Fruit fly (Drosophila melanogaster) whole organism, embryonic: Measurements from ENCODE around the gene CG6567.

Experiments
- Ada2b ChIP-seq: fragments of 200-800 bp; sonication (Bioruptor generic); IDR thresholded peaks from 2 replicates; pipeline ENCODE4 v1.3.6; 2022; ENCODE audit warnings: missing biosample characterization, missing genetic modification characterization
- CG10366 ChIP-seq: fragments of 200-800 bp; sonication (Bioruptor generic); IDR thresholded peaks from 2 replicates; pipeline ENCODE4 v1.3.6; 2022; ENCODE audit warnings: missing biosample characterization, missing genetic modification characterization
- CG10462 ChIP-seq: fragments of 200-800 bp; sonication (Bioruptor generic); optimal IDR thresholded peaks from 2 replicates; lab custom pipeline; 2016; ENCODE audit warnings: missing biosample characterization, missing genetic modification characterization
- CG10543 ChIP-seq: fragments of 200-800 bp; sonication (Bioruptor generic); optimal IDR thresholded peaks from 3 replicates; lab custom pipeline; 2017; ENCODE audit warnings: missing biosample characterization, mild to moderate bottlenecking, missing genetic modification characterization, moderate library complexity
- CG10959 ChIP-seq: fragments of 200-800 bp; sonication (Bioruptor generic); IDR thresholded peaks from 2 replicates; pipeline ENCODE4 v1.3.6; 2022; ENCODE audit warnings: missing biosample characterization, missing genetic modification characterization
- CG12942 ChIP-seq: fragments of 200-800 bp; sonication (Bioruptor generic); optimal IDR thresholded peaks from 3 replicates; lab custom pipeline; 2016; ENCODE audit warnings: missing biosample characterization, missing genetic modification characterization
- CG15073 ChIP-seq: fragments of 200-800 bp; sonication (Bioruptor generic); optimal IDR thresholded peaks from 2 replicates; lab custom pipeline; 2016; ENCODE audit warnings: missing biosample characterization, missing genetic modification characterization
- CG15514 ChIP-seq: fragments of 200-800 bp; sonication (Bioruptor generic); optimal IDR thresholded peaks from 3 replicates; lab custom pipeline; 2017; ENCODE audit warnings: missing biosample characterization, missing genetic modification characterization, mild to moderate bottlenecking, moderate library complexity, missing genetic modification reagents
- CG16815 ChIP-seq: fragments of 200-800 bp; sonication (Bioruptor generic); optimal IDR thresholded peaks from 3 replicates; lab custom pipeline; 2017; ENCODE audit warnings: missing biosample characterization, mild to moderate bottlenecking, missing genetic modification characterization
- CG16863 ChIP-seq: fragments of 200-800 bp; sonication (Bioruptor generic); optimal IDR thresholded peaks from 3 replicates; lab custom pipeline; 2016; ENCODE audit warnings: missing biosample characterization, missing genetic modification characterization
- CG17802 ChIP-seq: fragments of 200-800 bp; sonication (Bioruptor generic); optimal IDR thresholded peaks from 2 replicates; lab custom pipeline; 2018; ENCODE audit warnings: missing biosample characterization, mild to moderate bottlenecking, missing genetic modification characterization, moderate library complexity
- CG18764 ChIP-seq: fragments of 200-800 bp; sonication (Bioruptor generic); optimal IDR thresholded peaks from 3 replicates; lab custom pipeline; 2016; ENCODE audit warnings: missing biosample characterization, missing genetic modification characterization
- CG2199 ChIP-seq: fragments of 200-800 bp; sonication (Bioruptor generic); IDR thresholded peaks from 3 replicates; pipeline ENCODE4 v1.3.6; 2022; ENCODE audit warnings: missing biosample characterization, missing genetic modification characterization
- CG2678 ChIP-seq: fragments of 200-800 bp; sonication (Bioruptor generic); optimal IDR thresholded peaks from 3 replicates; lab custom pipeline; 2019; ENCODE audit warnings: missing biosample characterization, mild to moderate bottlenecking, missing genetic modification characterization, moderate library complexity
- CG3065 ChIP-seq: fragments of 200-800 bp; sonication (Bioruptor generic); optimal IDR thresholded peaks from 2 replicates; lab custom pipeline; 2016; ENCODE audit warnings: missing biosample characterization, missing genetic modification characterization
- CG3163 ChIP-seq: fragments of 200-800 bp; sonication (Bioruptor generic); optimal IDR thresholded peaks from 3 replicates; lab custom pipeline; 2016; ENCODE audit warnings: missing biosample characterization, missing genetic modification characterization
- CG3281 ChIP-seq: fragments of 200-800 bp; sonication (Bioruptor generic); optimal IDR thresholded peaks from 3 replicates; lab custom pipeline; 2017; ENCODE audit warnings: missing biosample characterization, mild to moderate bottlenecking, missing genetic modification characterization
- CG34376 ChIP-seq: fragments of 200-800 bp; sonication (Bioruptor generic); optimal IDR thresholded peaks from 2 replicates; lab custom pipeline; 2018; ENCODE audit warnings: missing biosample characterization, mild to moderate bottlenecking, missing genetic modification characterization
- CG4360 ChIP-seq: fragments of 200-800 bp; sonication (Bioruptor generic); IDR thresholded peaks from 2 replicates; pipeline ENCODE4 v1.3.6; 2022; ENCODE audit warnings: missing biosample characterization, missing genetic modification characterization
- CG4820 ChIP-seq: fragments of 200-800 bp; sonication (Bioruptor generic); optimal IDR thresholded peaks from 3 replicates; lab custom pipeline; 2016; ENCODE audit warnings: missing biosample characterization, missing genetic modification characterization
- CG6254 ChIP-seq: fragments of 200-800 bp; sonication (Bioruptor generic); optimal IDR thresholded peaks from 3 replicates; lab custom pipeline; 2017; ENCODE audit warnings: mild to moderate bottlenecking, missing biosample characterization, missing genetic modification reagents, missing genetic modification characterization
- CG7556 ChIP-seq: fragments of 200-800 bp; sonication (Bioruptor generic); optimal IDR thresholded peaks from 2 replicates; lab custom pipeline; 2017; ENCODE audit warnings: missing biosample characterization, mild to moderate bottlenecking, missing genetic modification characterization
- CG7745 ChIP-seq: fragments of 200-800 bp; sonication (Bioruptor generic); optimal IDR thresholded peaks from 2 replicates; lab custom pipeline; 2018; ENCODE audit warnings: missing biosample characterization, mild to moderate bottlenecking, missing genetic modification characterization, moderate library complexity
- CG9609 ChIP-seq: fragments of 200-800 bp; sonication (Bioruptor generic); optimal IDR thresholded peaks from 3 replicates; lab custom pipeline; 2016; ENCODE audit warnings: missing biosample characterization, missing genetic modification characterization
- D19A ChIP-seq: fragments of 200-800 bp; optimal IDR thresholded peaks from 3 replicates; lab custom pipeline; 2019; ENCODE audit warnings: missing biosample characterization, mild to moderate bottlenecking, missing genetic modification characterization, moderate library complexity
- Dad ChIP-seq: fragments of 200-800 bp; sonication (Bioruptor generic); optimal IDR thresholded peaks from 3 replicates; lab custom pipeline; 2016; ENCODE audit warnings: missing biosample characterization, missing genetic modification characterization
- Doc2 ChIP-seq: fragments of 200-800 bp; sonication (Bioruptor generic); IDR thresholded peaks from 2 replicates; pipeline ENCODE4 v1.3.6; 2022; ENCODE audit warnings: missing biosample characterization, missing genetic modification characterization
- Drgx ChIP-seq: fragments of 200-800 bp; sonication (Bioruptor generic); IDR thresholded peaks from 2 replicates; pipeline ENCODE4 v1.3.6; 2022; ENCODE audit warnings: missing biosample characterization, missing genetic modification characterization
- Ets65A ChIP-seq: fragments of 200-800 bp; sonication (Bioruptor generic); peaks from one replicate; lab custom pipeline; 2016; ENCODE audit warnings: missing biosample characterization, missing genetic modification characterization
- Gug ChIP-seq: fragments of 200-800 bp; sonication (Bioruptor generic); IDR thresholded peaks from 4 replicates; pipeline ENCODE4 v1.3.6; 2022; ENCODE audit warnings: missing biosample characterization, missing genetic modification characterization
- Hsf ChIP-seq: fragments of 200-800 bp; sonication (Bioruptor generic); optimal IDR thresholded peaks from 3 replicates; lab custom pipeline; 2016; ENCODE audit warnings: missing biosample characterization, missing genetic modification characterization
- MBD-R2 ChIP-seq: fragments of 200-800 bp; sonication (Bioruptor generic); IDR thresholded peaks from 2 replicates; pipeline ENCODE4 v1.3.6; 2022; ENCODE audit warnings: missing biosample characterization, missing genetic modification characterization
- Med ChIP-seq: fragments of 200-800 bp; sonication (Bioruptor generic); peaks from one replicate; lab custom pipeline; 2016; ENCODE audit warnings: missing biosample characterization, missing genetic modification characterization, mild to moderate bottlenecking, inconsistent platforms, moderate library complexity
- abd-A ChIP-seq: fragments of 200-800 bp; sonication (Bioruptor generic); optimal IDR thresholded peaks from 3 replicates; lab custom pipeline; 2019; ENCODE audit warnings: missing biosample characterization, mild to moderate bottlenecking, missing genetic modification characterization, moderate library complexity
- ap ChIP-seq: fragments of 200-800 bp; sonication (Bioruptor generic); IDR thresholded peaks from 2 replicates; pipeline ENCODE4 v1.3.6; 2022; ENCODE audit warnings: missing biosample characterization, missing genetic modification characterization
- btn ChIP-seq: fragments of 200-800 bp; sonication (Bioruptor generic); optimal IDR thresholded peaks from 2 replicates; lab custom pipeline; 2016; ENCODE audit warnings: missing biosample characterization, missing genetic modification characterization
- caup ChIP-seq: fragments of 200-800 bp; sonication (Bioruptor generic); optimal IDR thresholded peaks from 3 replicates; lab custom pipeline; 2017; ENCODE audit warnings: missing biosample characterization, mild to moderate bottlenecking, missing genetic modification characterization, moderate library complexity; ENCODE audit not compliant: severe bottlenecking
- cg ChIP-seq: fragments of 200-800 bp; sonication (Bioruptor generic); optimal IDR thresholded peaks from 3 replicates; lab custom pipeline; 2019; ENCODE audit warnings: missing biosample characterization, mild to moderate bottlenecking, missing genetic modification characterization, moderate library complexity
- chif ChIP-seq, 2 experiments: fragments of 200-800 bp; sonication (Bioruptor generic); optimal IDR thresholded peaks; 3 replicates each; lab custom pipeline; 2016; ENCODE audit warnings: missing biosample characterization in 2 of 2, missing genetic modification characterization in 2 of 2
- fu2 ChIP-seq: fragments of 200-800 bp; sonication (Bioruptor generic); optimal IDR thresholded peaks from 2 replicates; lab custom pipeline; 2016; ENCODE audit warnings: missing biosample characterization, missing genetic modification characterization
- gfzf ChIP-seq: fragments of 200-800 bp; sonication (Bioruptor generic); optimal IDR thresholded peaks from 2 replicates; lab custom pipeline; 2016; ENCODE audit warnings: missing biosample characterization, mild to moderate bottlenecking, missing genetic modification characterization, moderate library complexity
- gt ChIP-seq: fragments of 200-800 bp; sonication (Bioruptor generic); IDR thresholded peaks from 2 replicates; pipeline ENCODE4 v1.3.6; 2022; ENCODE audit warnings: missing biosample characterization, missing genetic modification characterization
- ham ChIP-seq: fragments of 200-800 bp; sonication (Bioruptor generic); IDR thresholded peaks from 2 replicates; pipeline ENCODE4 v1.3.6; 2022; ENCODE audit warnings: missing biosample characterization, missing genetic modification characterization
- her ChIP-seq: fragments of 200-800 bp; sonication (Bioruptor generic); optimal IDR thresholded peaks from 2 replicates; lab custom pipeline; 2016; ENCODE audit warnings: missing biosample characterization, missing genetic modification characterization
- ind ChIP-seq: fragments of 200-800 bp; sonication (Bioruptor generic); optimal IDR thresholded peaks from 3 replicates; lab custom pipeline; 2016; ENCODE audit warnings: missing biosample characterization, missing genetic modification characterization
- insv ChIP-seq, 2 experiments: fragments of 200-800 bp; sonication (Bioruptor generic); optimal IDR thresholded peaks; 3 replicates each; lab custom pipeline; 2016 to 2018; ENCODE audit warnings: missing biosample characterization in 2 of 2, missing genetic modification characterization in 2 of 2
- prd ChIP-seq, 3 experiments: fragments of >200 bp in 2 of 3; fragments of 200-800 bp in 1 of 3; sonication (Bioruptor generic) in 1 of 3; optimal IDR thresholded peaks in 2 of 3; IDR thresholded peaks in 1 of 3; 2 replicates in 2 of 3; 3 replicates in 1 of 3; pipeline versions ENCODE4 v1.3.6 to Lab custom; 2017 to 2022; ENCODE audit warnings: missing biosample characterization in 1 of 3, missing genetic modification characterization in 1 of 3
- pros ChIP-seq: fragments of 200-800 bp; sonication (Bioruptor generic); optimal IDR thresholded peaks from 3 replicates; lab custom pipeline; 2019; ENCODE audit warnings: missing biosample characterization, mild to moderate bottlenecking, missing genetic modification characterization, moderate library complexity
- pzg ChIP-seq: fragments of 200-800 bp; sonication (Bioruptor generic); optimal IDR thresholded peaks from 3 replicates; lab custom pipeline; 2018; ENCODE audit warnings: missing biosample characterization, mild to moderate bottlenecking, missing genetic modification characterization, moderate library complexity
- scrt ChIP-seq: fragments of 200-800 bp; sonication (Bioruptor generic); optimal IDR thresholded peaks from 2 replicates; lab custom pipeline; 2018; ENCODE audit warnings: missing biosample characterization, mild to moderate bottlenecking, missing genetic modification characterization, moderate library complexity
- sens ChIP-seq: fragments of 200-800 bp; sonication (Bioruptor generic); peaks from one replicate; lab custom pipeline; 2016; ENCODE audit warnings: missing biosample characterization, missing genetic modification characterization

CG6567 gene

dm6 chr3R:10885422-10886081 lies 31.3 kb upstream of the CG6567 start, which contains the start of gene Leash (continued):
- TF ChIP-seq CG10959 (GFP tag; lab: Robert Waterston, UW) (no peak), MBD-R2 (no peak; the same call in 1 of the 2 replicates), pros (GFP tag; lab: Kevin White, UChicago) (no peak), Ada2b (no peak), CG16815 (GFP tag; lab: Kevin White, UChicago) (no peak), ham (GFP tag; lab: Robert Waterston, UW) (no peak), Dad (no peak), CG17802 (tag; lab: Kevin White, UChicago) (no peak), CG15514 (GFP tag; lab: Kevin White, UChicago) (peak; percentile 44), CG7745 (tag; lab: Kevin White, UChicago) (no peak), CG3281 (no peak), CG3065 (GFP tag; lab: Kevin White, UChicago) (no peak), CG6254 (no peak), Med (GFP tag; lab: Kevin White, UChicago) (peak; percentile 36), gfzf (GFP tag; lab: Kevin White, UChicago) (peak; percentile 36), caup (no peak), fu2 (no peak), prd (optimal IDR thresholded peaks at IDR 0.05; lab: Kevin White, UChicago) (no peak), prd (GFP tag; IDR thresholded peaks at IDR 0.05; lab: Robert Waterston, UW) (no peak), sens (no peak), CG7556 (GFP tag; lab: Kevin White, UChicago) (no peak), CG10543 (no peak), gt (no peak), Gug (GFP tag; lab: Robert Waterston, UW) (no peak), CG2678 (tag; lab: Kevin White, UChicago) (no peak), cg (GFP tag; lab: Kevin White, UChicago) (peak; percentile 23), abd-A (tag; lab: Kevin White, UChicago) (peak; percentile 46), CG34376 (GFP tag; lab: Kevin White, UChicago) (no peak), chif (GFP tag; optimal IDR thresholded peaks at IDR 0.05; lab: Kevin White, UChicago) (no peak), ap (GFP tag; lab: Robert Waterston, UW) (no peak), CG3163 (GFP tag; lab: Kevin White, UChicago) (peak; percentile 57), CG4820 (GFP tag; lab: Kevin White, UChicago) (no peak), Doc2 (GFP tag; lab: Robert Waterston, UW) (no peak), CG2199 (GFP tag; lab: Robert Waterston, UW) (0 out of 3 replicates have a peak, but pooled peaks have one; percentile 16), btn (no peak), CG9609 (no peak), pzg (GFP tag; lab: Kevin White, UChicago) (peak; percentile 46), D19A (tag; lab: Kevin White, UChicago) (no peak), CG18764 (GFP tag; lab: Kevin White, UChicago) (no peak), her (GFP tag; lab: Kevin White, UChicago) (no peak), CG10462 (GFP tag; lab: Kevin White, UChicago) (no peak), CG12942 (GFP tag; lab: Kevin White, UChicago) (no peak), CG4360 (GFP tag; lab: Robert Waterston, UW) (peak; percentile 73), Ets65A (GFP tag; lab: Kevin White, UChicago) (no peak), insv (GFP tag; optimal IDR thresholded peaks at IDR 0.05; lab: Kevin White, UChicago) (no peak), CG16863 (GFP tag; lab: Kevin White, UChicago) (no peak), ind (no peak), CG10366 (GFP tag; lab: Robert Waterston, UW) (no peak), CG15073 (no peak), Drgx (GFP tag; lab: Robert Waterston, UW) (no peak), Hsf (GFP tag; lab: Kevin White, UChicago) (no peak), scrt (GFP tag; lab: Kevin White, UChicago) (no peak)
